In the genomic region with DNA sequence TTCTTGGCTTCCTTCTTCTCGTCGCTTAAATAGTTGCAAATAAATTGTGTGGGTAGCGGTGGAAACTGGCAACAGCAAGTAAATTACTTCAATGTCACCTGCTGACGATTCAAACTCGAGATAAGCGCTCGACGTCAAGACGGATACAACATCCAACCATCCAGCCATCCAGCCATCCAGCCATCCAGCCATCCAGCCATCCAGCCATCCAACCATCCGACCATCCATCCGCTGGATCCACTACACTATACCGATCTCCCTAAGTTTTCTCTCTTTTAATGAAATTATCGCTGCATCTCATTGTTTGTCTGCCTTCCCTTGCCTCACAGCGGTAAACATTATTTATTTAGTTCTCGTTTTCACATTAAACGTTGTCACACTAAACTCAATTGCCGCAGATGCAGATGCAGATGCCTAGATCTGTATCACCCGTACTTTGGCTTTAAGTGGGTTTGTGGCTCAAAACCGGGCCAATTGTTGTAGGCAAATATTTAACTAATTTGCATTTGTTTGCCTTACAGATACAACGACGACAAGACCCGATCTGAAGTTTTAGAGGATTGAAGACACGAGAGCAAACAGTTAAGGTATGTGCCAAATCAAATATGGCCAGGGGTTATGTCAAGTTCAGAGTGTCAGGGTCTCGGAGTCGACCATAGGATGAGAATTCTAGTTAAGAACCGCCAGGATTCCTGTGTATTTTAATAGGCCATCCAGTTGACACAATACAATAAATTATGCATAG, we compare ENCODE assay signal across 2 fruit fly cellular contexts.
A peak's percentile ranks its signal among the peaks of the same experiment; 100 is the strongest.
TF ChIP-seq lines count a peak whose summit lies in the region.

No protein-coding gene starts in this region.

- TF ChIP-seq CTCF in whole organism, embryonic (GFP tag; optimal IDR thresholded peaks at IDR 0.05; lab: Kevin White, UChicago) = no peak

TF ChIP-seq in whole organism, embryonic, 481 proteins besides CTCF, POLR2A, EP300 and RAD21 (continues in another document):
- TF ChIP-seq CG8089 (GFP tag; optimal IDR thresholded peaks at IDR 0.05; lab: Kevin White, UChicago) = peak; percentile 15
- TF ChIP-seq abd-A (tag; optimal IDR thresholded peaks at IDR 0.05; lab: Kevin White, UChicago) = no peak
- no peak for TF ChIP-seq Dp (GFP tag; optimal IDR thresholded peaks at IDR 0.05; lab: Kevin White, UChicago)
- TF ChIP-seq CG14860 (GFP tag; IDR thresholded peaks at IDR 0.05; lab: Robert Waterston, UW; ENCODE audit: partially characterized antibody) = 0 out of 3 replicates have a peak, but pooled peaks have one; percentile 13
- no peak for TF ChIP-seq BtbVII (GFP tag; optimal IDR thresholded peaks at IDR 0.05; lab: Kevin White, UChicago)
- no peak for TF ChIP-seq Usf (GFP tag; optimal IDR thresholded peaks at IDR 0.05; lab: Kevin White, UChicago)
- TF ChIP-seq CG30431 (GFP tag; optimal IDR thresholded peaks at IDR 0.05; lab: Kevin White, UChicago) = no peak
- TF ChIP-seq CG1603 (tag; optimal IDR thresholded peaks at IDR 0.05; lab: Kevin White, UChicago) = peak; percentile 52
- TF ChIP-seq Med (GFP tag; lab: Kevin White, UChicago) = no peak
- TF ChIP-seq CG4328 (GFP tag; optimal IDR thresholded peaks at IDR 0.05; lab: Kevin White, UChicago) = no peak
- TF ChIP-seq stc (GFP tag; IDR thresholded peaks at IDR 0.05; lab: Robert Waterston, UW) = no peak
- TF ChIP-seq crp (GFP tag; optimal IDR thresholded peaks at IDR 0.05; lab: Kevin White, UChicago) = no peak
- no peak for TF ChIP-seq Fer3 (tag; optimal IDR thresholded peaks at IDR 0.05; lab: Kevin White, UChicago)
- TF ChIP-seq bbx (GFP tag; IDR thresholded peaks at IDR 0.05; lab: Robert Waterston, UW; ENCODE audit: partially characterized antibody) = no peak
- no peak for TF ChIP-seq Atf3 (GFP tag; optimal IDR thresholded peaks at IDR 0.05; lab: Kevin White, UChicago)
- no peak for TF ChIP-seq CG15073 (GFP tag; optimal IDR thresholded peaks at IDR 0.05; lab: Kevin White, UChicago)
- no peak for TF ChIP-seq CG13123 (GFP tag; optimal IDR thresholded peaks at IDR 0.05; lab: Kevin White, UChicago)
- no peak for TF ChIP-seq hkb (optimal IDR thresholded peaks at IDR 0.05; lab: Kevin White, UChicago)
- TF ChIP-seq hkb (GFP tag; IDR thresholded peaks at IDR 0.05; lab: Robert Waterston, UW) = peak; percentile 30; the same call in 1 of the 2 replicates
- no peak for TF ChIP-seq Hmx (GFP tag; optimal IDR thresholded peaks at IDR 0.05; lab: Kevin White, UChicago)
- no peak for TF ChIP-seq klu (GFP tag; IDR thresholded peaks at IDR 0.05; lab: Robert Waterston, UW)
- no peak for TF ChIP-seq gfzf (GFP tag; optimal IDR thresholded peaks at IDR 0.05; lab: Kevin White, UChicago)
- TF ChIP-seq oc (tag; optimal IDR thresholded peaks at IDR 0.05; lab: Kevin White, UChicago) = no peak
- no peak for TF ChIP-seq CG16813 (GFP tag; IDR thresholded peaks at IDR 0.05; lab: Robert Waterston, UW; ENCODE audit: partially characterized antibody)
- peak; percentile 63 for TF ChIP-seq CG15696 (tag; optimal IDR thresholded peaks at IDR 0.05; lab: Kevin White, UChicago)
- peak; percentile 66 for TF ChIP-seq fd102C (GFP tag; optimal IDR thresholded peaks at IDR 0.05; lab: Kevin White, UChicago)
- no peak for TF ChIP-seq CG30020 (tag; optimal IDR thresholded peaks at IDR 0.05; lab: Kevin White, UChicago)
- no peak for TF ChIP-seq CG8944 (GFP tag; optimal IDR thresholded peaks at IDR 0.05; lab: Kevin White, UChicago)
- TF ChIP-seq run (tag; optimal IDR thresholded peaks at IDR 0.05; lab: Kevin White, UChicago) = no peak
- TF ChIP-seq CG7357 (GFP tag; IDR thresholded peaks at IDR 0.05; lab: Robert Waterston, UW) = no peak
- TF ChIP-seq aop (GFP tag; IDR thresholded peaks at IDR 0.05; lab: Robert Waterston, UW) = no peak
- no peak for TF ChIP-seq peb (GFP tag; IDR thresholded peaks at IDR 0.05; lab: Robert Waterston, UW)
- TF ChIP-seq lilli (GFP tag; optimal IDR thresholded peaks at IDR 0.05; lab: Kevin White, UChicago) = no peak
- TF ChIP-seq Dll (GFP tag; IDR thresholded peaks at IDR 0.05; lab: Robert Waterston, UW; ENCODE audit: partially characterized antibody) = no peak
- TF ChIP-seq phol (tag; optimal IDR thresholded peaks at IDR 0.05; lab: Kevin White, UChicago) = no peak
- peak in 1 of 2 experiments; percentile 26 for TF ChIP-seq bsh (GFP tag; optimal IDR thresholded peaks at IDR 0.05; lab: Kevin White, UChicago)
- TF ChIP-seq chinmo (GFP tag; IDR thresholded peaks at IDR 0.05; lab: Robert Waterston, UW; ENCODE audit: partially characterized antibody) = no peak
- TF ChIP-seq Fer1 (GFP tag; optimal IDR thresholded peaks at IDR 0.05; lab: Kevin White, UChicago) = no peak
- peak; percentile 24 for TF ChIP-seq odd (GFP tag; optimal IDR thresholded peaks at IDR 0.05; lab: Kevin White, UChicago)
- TF ChIP-seq grau (tag; optimal IDR thresholded peaks at IDR 0.05; lab: Kevin White, UChicago) = no peak
- TF ChIP-seq B-H2 (GFP tag; optimal IDR thresholded peaks at IDR 0.05; lab: Kevin White, UChicago) = no peak
- TF ChIP-seq CG7372 (GFP tag; IDR thresholded peaks at IDR 0.05; lab: Robert Waterston, UW) = no peak

TF ChIP-seq in whole organism, prepupa, 60 proteins besides CTCF, POLR2A, EP300 and RAD21:
- TF ChIP-seq achi (GFP tag; optimal IDR thresholded peaks at IDR 0.05; lab: Kevin White, UChicago) (no peak), topi (GFP tag; optimal IDR thresholded peaks at IDR 0.05; lab: Kevin White, UChicago) (no peak), Sox15 (GFP tag; optimal IDR thresholded peaks at IDR 0.05; lab: Kevin White, UChicago) (no peak), eg (GFP tag; IDR thresholded peaks at IDR 0.05; lab: Robert Waterston, UW) (no peak), dsx (GFP tag; optimal IDR thresholded peaks at IDR 0.05; lab: Kevin White, UChicago; ENCODE audit: poor library complexity, severe bottlenecking) (peak; percentile 44), fkh (GFP tag; optimal IDR thresholded peaks at IDR 0.05; lab: Kevin White, UChicago) (peak; percentile 64), Ets96B (tag; optimal IDR thresholded peaks at IDR 0.05; lab: Kevin White, UChicago) (no peak), Smox (GFP tag; optimal IDR thresholded peaks at IDR 0.05; lab: Kevin White, UChicago) (no peak), CG6854 (GFP tag; optimal IDR thresholded peaks at IDR 0.05; lab: Kevin White, UChicago) (no peak), CG6792 (GFP tag; optimal IDR thresholded peaks at IDR 0.05; lab: Kevin White, UChicago) (no peak)

Comparison
In these comparisons a context has a peak if more than half of its experiments do, and no peak if none do; other contexts are left out.
1. Of the 7 proteins assayed by ChIP-seq in both whole organism, embryonic and whole organism, prepupa: peak only in whole organism, embryonic: Blimp-1 and Sox102F; only in whole organism, prepupa: none; in both: none; in neither: 5.